Fruit fly (Drosophila melanogaster): Measurements from ENCODE around the gene Taf13.

Gene Taf13

DNA sequence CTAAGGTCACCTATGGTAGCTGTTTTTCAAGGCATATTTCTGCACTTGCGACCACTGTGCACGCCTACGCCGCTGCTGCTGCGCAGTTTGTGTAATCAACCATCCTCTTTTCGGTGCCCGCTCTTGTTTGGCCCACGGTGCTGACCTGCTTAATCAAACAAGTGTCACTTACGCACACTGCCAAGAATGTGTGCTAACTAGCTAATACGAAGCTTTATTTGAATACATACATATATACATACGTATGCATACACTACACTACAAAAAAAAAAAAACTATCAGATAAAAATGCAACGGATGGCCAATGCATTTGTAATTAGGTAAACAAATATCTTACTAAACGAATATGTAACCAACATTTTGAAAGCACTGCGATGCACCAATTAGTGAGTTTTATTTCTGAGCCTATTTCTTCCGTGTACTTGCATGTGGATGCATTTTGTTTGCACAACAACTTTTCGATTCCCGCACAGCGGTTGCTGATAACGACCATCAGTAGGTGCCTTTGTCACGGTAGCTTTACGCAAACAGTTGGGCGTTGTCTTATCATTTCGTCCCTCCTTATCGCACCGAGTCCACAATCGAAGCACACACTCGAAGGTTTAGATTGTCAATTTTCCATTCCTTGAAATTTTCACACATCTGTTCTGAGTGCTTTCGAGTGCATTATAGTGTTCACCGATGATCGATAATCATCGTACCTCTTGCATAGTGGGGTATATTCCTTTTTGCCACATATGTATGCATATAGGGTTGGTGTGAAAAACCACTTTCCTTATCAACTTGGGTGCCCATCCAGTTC, 7.2 kb downstream of the Taf13 start (continued):
- TF ChIP-seq Bdp1 (GFP tag; optimal IDR thresholded peaks at IDR 0.05) (peak; percentile 72), Lhr (GFP tag; optimal IDR thresholded peaks at IDR 0.05) (peak; percentile 55), CG33557 (GFP tag; optimal IDR thresholded peaks at IDR 0.05) (peak; percentile 65), CG3065 (GFP tag; optimal IDR thresholded peaks at IDR 0.05) (no peak), Asciz (GFP tag; optimal IDR thresholded peaks at IDR 0.05) (peak; percentile 90), oc (tag; optimal IDR thresholded peaks at IDR 0.05) (peak; percentile 86), CG32767 (GFP tag; IDR thresholded peaks at IDR 0.05) (no peak; the same call in 1 of the 2 replicates), Scr (GFP tag; IDR thresholded peaks at IDR 0.05; ENCODE audit: partially characterized antibody) (no peak), CG9215 (GFP tag; IDR thresholded peaks at IDR 0.05) (peak; percentile 29; the same call in 1 of the 2 replicates), CG11085 (GFP tag; IDR thresholded peaks at IDR 0.05) (peak; percentile 47), CG9876 (GFP tag; optimal IDR thresholded peaks at IDR 0.05) (peak; percentile 66), zfh1 (GFP tag; IDR thresholded peaks at IDR 0.05) (peak; percentile 88), her (GFP tag; optimal IDR thresholded peaks at IDR 0.05) (peak; percentile 77), CG14710 (tag; optimal IDR thresholded peaks at IDR 0.05) (peak; percentile 73), CG12391 (tag; optimal IDR thresholded peaks at IDR 0.05) (peak; percentile 84), CG7372 (GFP tag; IDR thresholded peaks at IDR 0.05) (peak; percentile 83), Lpt (GFP tag; optimal IDR thresholded peaks at IDR 0.05) (no peak), Med (GFP tag) (peak; percentile 92), mirr (GFP tag; optimal IDR thresholded peaks at IDR 0.05) (peak; percentile 73), disco-r (GFP tag; optimal IDR thresholded peaks at IDR 0.05) (peak; percentile 71), CG12104 (GFP tag; optimal IDR thresholded peaks at IDR 0.05) (peak; percentile 68), chm (GFP tag; IDR thresholded peaks at IDR 0.05) (peak; percentile 83; the same call in 1 of the 2 replicates), lbe (GFP tag; optimal IDR thresholded peaks at IDR 0.05) (peak; percentile 93), CG4404 (GFP tag; IDR thresholded peaks at IDR 0.05) (peak; percentile 44), CG17568 (GFP tag; optimal IDR thresholded peaks at IDR 0.05) (peak; percentile 81), CG8290 (GFP tag; optimal IDR thresholded peaks at IDR 0.05) (peak; percentile 27), CG8290 (tag; optimal IDR thresholded peaks at IDR 0.05) (peak; percentile 21 to 63), row (GFP tag; IDR thresholded peaks at IDR 0.05) (peak; percentile 79), CG6654 (GFP tag; optimal IDR thresholded peaks at IDR 0.05) (peak; percentile 75), HmgZ (tag; optimal IDR thresholded peaks at IDR 0.05) (peak; percentile 53), Rx (GFP tag; IDR thresholded peaks at IDR 0.05) (peak; percentile 89), CG11456 (GFP tag; IDR thresholded peaks at IDR 0.05) (peak; percentile 88), H15 (GFP tag; IDR thresholded peaks at IDR 0.05) (peak; percentile 89), CG3726 (GFP tag; IDR thresholded peaks at IDR 0.05) (peak; percentile 77; the same call in 1 of the 3 replicates), croc (GFP tag; conservative IDR thresholded peaks at IDR 0.05) (peak; percentile 82), Sox100B (GFP tag; optimal IDR thresholded peaks at IDR 0.05) (peak; percentile 88), CG34376 (GFP tag; optimal IDR thresholded peaks at IDR 0.05) (peak; percentile 69), CG30431 (GFP tag; optimal IDR thresholded peaks at IDR 0.05) (peak; percentile 16), Deaf1 (tag; optimal IDR thresholded peaks at IDR 0.05) (peak; percentile 89), Atf6 (GFP tag; IDR thresholded peaks at IDR 0.05) (peak; percentile 85), CG4282 (GFP tag; optimal IDR thresholded peaks at IDR 0.05) (peak; percentile 65), D19B (GFP tag; optimal IDR thresholded peaks at IDR 0.05) (peak; percentile 62), CG14965 (GFP tag; optimal IDR thresholded peaks at IDR 0.05; ENCODE audit: borderline replicate concordance) (peak; percentile 32), CG3838 (GFP tag; optimal IDR thresholded peaks at IDR 0.05) (peak; percentile 60), E2f2 (GFP tag; IDR thresholded peaks at IDR 0.05) (peak; percentile 70), dm (GFP tag; optimal IDR thresholded peaks at IDR 0.05) (peak; percentile 78), pum (GFP tag; optimal IDR thresholded peaks at IDR 0.05) (peak; percentile 84), CG14667 (GFP tag; IDR thresholded peaks at IDR 0.05) (peak; percentile 82), CG10462 (GFP tag; optimal IDR thresholded peaks at IDR 0.05) (peak; percentile 70), NFAT (GFP tag; IDR thresholded peaks at IDR 0.05) (peak; percentile 15; the same call in 1 of the 2 replicates)
